Fruit fly (Drosophila melanogaster) whole organism, wandering third instar larva: ENCODE measurements around the gene Sfxn2.

Experiments used
- Sp1 ChIP-seq: fragments of 200-800 bp; sonication (Bioruptor generic); optimal IDR thresholded peaks from 3 replicates; lab custom pipeline; 2019; ENCODE audit warnings: missing biosample characterization, mild to moderate bottlenecking, missing genetic modification characterization, moderate library complexity
- Vsx2 ChIP-seq: fragments of 200-300, 225-300 bp; sonication (Bioruptor generic); optimal IDR thresholded peaks from 2 replicates; lab custom pipeline; 2018; ENCODE audit warnings: missing biosample characterization, missing genetic modification characterization; ENCODE audit not compliant: partially characterized antibody

DNA sequence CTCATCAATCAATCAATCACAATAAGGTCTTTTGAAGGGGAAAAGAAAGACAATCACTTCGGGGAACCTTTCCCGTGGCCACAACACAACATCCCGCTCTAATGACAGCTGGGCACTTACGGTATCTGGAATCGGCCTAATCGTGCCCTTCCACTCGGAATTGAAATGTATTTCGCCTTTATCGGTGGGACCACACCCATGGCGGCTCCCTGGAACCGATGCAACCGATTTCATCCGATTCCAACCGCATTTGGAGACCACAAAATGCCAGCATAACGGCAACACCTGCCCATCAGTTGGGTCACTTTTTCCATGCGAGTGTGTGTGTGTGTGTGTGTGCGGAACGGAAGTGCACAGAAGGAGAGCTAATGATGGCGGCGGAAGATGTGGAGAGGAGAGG lies 30.3 kb upstream of the Sfxn2 start:
- no peak for TF ChIP-seq Vsx2 (GFP tag; lab: Kevin White, UChicago)
- no peak for TF ChIP-seq Sp1 (GFP tag; lab: Kevin White, UChicago)
